Worm (Caenorhabditis elegans) whole organism, young adult: Measurements from ENCODE around the gene elb-1.

Experiments used
- C06A6.2 ChIP-seq: fragments of 200-800 bp; sonication (Bioruptor generic); conservative IDR thresholded peaks from 2 replicates; pipeline ENCODE4 v1.3.6; 2022; ENCODE audit warnings: missing genetic modification characterization, missing compliant biosample characterization
- F39B2.1 ChIP-seq: fragments of 200-800 bp; sonication (Bioruptor generic); IDR thresholded peaks from 2 replicates; pipeline ENCODE4 v1.3.6; 2022; ENCODE audit warnings: missing genetic modification reagents, missing genetic modification characterization, missing compliant biosample characterization
- F55B11.4 ChIP-seq: sonication (generic microtip); optimal IDR thresholded peaks from 2 replicates; lab custom pipeline; 2016; ENCODE audit warnings: missing compliant biosample characterization, missing genetic modification characterization, borderline replicate concordance; ENCODE audit not compliant: insufficient read depth
- F57A8.1 ChIP-seq: fragments of 200-800 bp; sonication (Bioruptor generic); optimal IDR thresholded peaks from 2 replicates; lab custom pipeline; 2018; ENCODE audit warnings: mild to moderate bottlenecking, missing genetic modification characterization, moderate library complexity, missing compliant biosample characterization
- K11D2.4 ChIP-seq: fragments of 200-800 bp; sonication (Bioruptor generic); IDR thresholded peaks from 2 replicates; pipeline ENCODE4 v1.3.6; 2022; ENCODE audit warnings: missing genetic modification reagents, missing genetic modification characterization, missing compliant biosample characterization
- K12H6.12 ChIP-seq: fragments of 200-800 bp; sonication (Bioruptor generic); optimal IDR thresholded peaks from 2 replicates; lab custom pipeline; 2018; ENCODE audit warnings: mild to moderate bottlenecking, missing genetic modification characterization, missing compliant biosample characterization
- Y53F4B.3 ChIP-seq: fragments of 200-800 bp; sonication (Bioruptor generic); IDR thresholded peaks from 2 replicates; pipeline ENCODE4 v1.3.6; 2022; ENCODE audit warnings: missing genetic modification reagents, missing genetic modification characterization, missing compliant biosample characterization
- Y95B8A.8 ChIP-seq: fragments of 200-800 bp; sonication (Bioruptor generic); IDR thresholded peaks from 2 replicates; pipeline ENCODE4 v1.3.6; 2022; ENCODE audit warnings: missing genetic modification reagents, missing genetic modification characterization, missing compliant biosample characterization
- ZK185.1 ChIP-seq: sonication (generic microtip); optimal IDR thresholded peaks from 2 replicates; lab custom pipeline; 2016; ENCODE audit warnings: mild to moderate bottlenecking, missing genetic modification characterization, missing compliant biosample characterization; ENCODE audit not compliant: poor library complexity, severe bottlenecking
- ama-1 ChIP-seq, 3 experiments: fragments of 150-350 bp in 1 of 3; sonication (generic microtip) in 2 of 3; optimal IDR thresholded peaks; 2 replicates each; lab custom pipeline; 2014 to 2018; ENCODE audit warnings: missing biosample characterization in 2 of 3, missing genetic modification characterization in 2 of 3, missing genetic modification reagents in 2 of 3
- atf-7 ChIP-seq: sonication (generic microtip); optimal IDR thresholded peaks from 2 replicates; lab custom pipeline; 2017; ENCODE audit warnings: mild to moderate bottlenecking, missing genetic modification characterization, missing compliant biosample characterization
- attf-3 ChIP-seq: fragments of 200-800 bp; sonication (Bioruptor generic); conservative IDR thresholded peaks from 2 replicates; pipeline ENCODE4 v1.3.6; 2022; ENCODE audit warnings: missing genetic modification reagents, missing genetic modification characterization, missing compliant biosample characterization
- attf-6 ChIP-seq: fragments of 200-800 bp; sonication (Bioruptor generic); IDR thresholded peaks from 2 replicates; pipeline ENCODE4 v1.3.6; 2022; ENCODE audit warnings: missing genetic modification reagents, missing genetic modification characterization, missing compliant biosample characterization
- cebp-1 ChIP-seq, 2 experiments: fragments of 200-800 bp in 1 of 2; sonication (Bioruptor generic) in 1 of 2; sonication (generic microtip) in 1 of 2; IDR thresholded peaks in 1 of 2; optimal IDR thresholded peaks in 1 of 2; 2 replicates each; pipeline versions ENCODE4 v1.3.6 to Lab custom; 2017 to 2022; ENCODE audit warnings: missing compliant biosample characterization in 2 of 2, missing genetic modification characterization in 2 of 2, mild to moderate bottlenecking in 1 of 2, missing genetic modification reagents in 1 of 2, moderate library complexity in 1 of 2
- ceh-100 ChIP-seq: fragments of 200-800 bp; sonication (Bioruptor generic); IDR thresholded peaks from 2 replicates; pipeline ENCODE4 v1.3.6; 2022; ENCODE audit warnings: missing genetic modification reagents, missing genetic modification characterization, missing compliant biosample characterization
- ceh-27 ChIP-seq: fragments of 200-800 bp; sonication (Bioruptor generic); optimal IDR thresholded peaks from 2 replicates; lab custom pipeline; 2018; ENCODE audit warnings: mild to moderate bottlenecking, missing genetic modification characterization, moderate library complexity, missing compliant biosample characterization
- ceh-40 ChIP-seq: fragments of 200-800 bp; sonication (Bioruptor generic); IDR thresholded peaks from 2 replicates; pipeline ENCODE4 v1.3.6; 2022; ENCODE audit warnings: missing genetic modification characterization, missing compliant biosample characterization
- dpl-1 ChIP-seq: fragments of 150-350 bp; optimal IDR thresholded peaks from 2 replicates; lab custom pipeline; 2014; ENCODE audit warnings: missing biosample characterization, missing genetic modification reagents, missing genetic modification characterization
- efl-1 ChIP-seq: fragments of 150-350 bp; optimal IDR thresholded peaks from 2 replicates; lab custom pipeline; 2014; ENCODE audit warnings: missing biosample characterization, missing genetic modification reagents, missing genetic modification characterization
- fkh-3 ChIP-seq: sonication (generic microtip); optimal IDR thresholded peaks from 2 replicates; lab custom pipeline; 2016; ENCODE audit warnings: mild to moderate bottlenecking, missing genetic modification characterization, missing compliant biosample characterization
- hmg-1.2 ChIP-seq: fragments of 200-800 bp; sonication (Bioruptor generic); IDR thresholded peaks from 2 replicates; pipeline ENCODE4 v1.3.6; 2022; ENCODE audit warnings: missing genetic modification reagents, missing genetic modification characterization, missing compliant biosample characterization
- hrde-1 ChIP-seq: sonication (generic microtip); optimal IDR thresholded peaks from 2 replicates; lab custom pipeline; 2016; ENCODE audit warnings: missing genetic modification characterization, mild to moderate bottlenecking, missing compliant biosample characterization, moderate library complexity, missing genotype, missing genetic modification reagents, borderline replicate concordance
- let-526 ChIP-seq: fragments of 200-800 bp; sonication (Bioruptor generic); IDR thresholded peaks from 2 replicates; pipeline ENCODE4 v1.3.6; 2022; ENCODE audit warnings: missing genetic modification reagents, missing genetic modification characterization, missing compliant biosample characterization
- lin-26 ChIP-seq: fragments of 200-800 bp; sonication (Bioruptor generic); IDR thresholded peaks from 2 replicates; pipeline ENCODE4 v1.3.6; 2022; ENCODE audit warnings: missing genetic modification reagents, missing genetic modification characterization, missing compliant biosample characterization
- lin-35 ChIP-seq, 3 experiments: fragments of 150-350 bp in 2 of 3; sonication (generic microtip) in 1 of 3; optimal IDR thresholded peaks; 2 replicates each; lab custom pipeline; 2014 to 2018; ENCODE audit warnings: missing biosample characterization in 3 of 3, missing genetic modification characterization in 3 of 3, missing genetic modification reagents in 3 of 3
- lsl-1 ChIP-seq: fragments of 200-800 bp; sonication (Bioruptor generic); optimal IDR thresholded peaks from 2 replicates; lab custom pipeline; 2018; ENCODE audit warnings: mild to moderate bottlenecking, missing genetic modification characterization, moderate library complexity, missing compliant biosample characterization
- madf-3 ChIP-seq: fragments of 200-800 bp; sonication (Bioruptor generic); IDR thresholded peaks from 2 replicates; pipeline ENCODE4 v1.3.6; 2022; ENCODE audit warnings: missing genetic modification reagents, missing genetic modification characterization, missing compliant biosample characterization
- mcd-1 ChIP-seq: fragments of 200-800 bp; sonication (Bioruptor generic); IDR thresholded peaks from 2 replicates; pipeline ENCODE4 v1.3.6; 2022; ENCODE audit warnings: missing genetic modification reagents, missing genetic modification characterization, missing compliant biosample characterization
- nhr-90 ChIP-seq: sonication (generic microtip); optimal IDR thresholded peaks from 2 replicates; lab custom pipeline; 2016; ENCODE audit warnings: missing genotype, mild to moderate bottlenecking, missing genetic modification characterization, missing compliant biosample characterization
- rcor-1 ChIP-seq: fragments of 200-800 bp; sonication (Bioruptor generic); IDR thresholded peaks from 2 replicates; pipeline ENCODE4 v1.3.6; 2022; ENCODE audit warnings: missing genetic modification reagents, missing genetic modification characterization, missing compliant biosample characterization
- rec-8 ChIP-seq, 2 experiments: sonication (generic microtip); optimal IDR thresholded peaks; 2 replicates each; lab custom pipeline; 2016; ENCODE audit warnings: mild to moderate bottlenecking in 2 of 2, missing genetic modification characterization in 2 of 2, missing genetic modification reagents in 2 of 2, missing genotype in 2 of 2, missing biosample characterization in 1 of 2, missing compliant biosample characterization in 1 of 2, moderate library complexity in 1 of 2
- rpc-1 ChIP-seq, 2 experiments: fragments of 150-350 bp in 1 of 2; sonication (generic microtip) in 1 of 2; optimal IDR thresholded peaks; 2 replicates each; lab custom pipeline; 2014 to 2018; ENCODE audit warnings: missing biosample characterization in 1 of 2, missing genetic modification characterization in 1 of 2, missing genetic modification reagents in 1 of 2, missing genotype in 1 of 2
- snpc-4 ChIP-seq, 5 experiments: fragments of 150-350 bp in 1 of 5; sonication (generic microtip) in 4 of 5; optimal IDR thresholded peaks; 2 replicates each; lab custom pipeline; 2014 to 2018; ENCODE audit warnings: missing genetic modification characterization in 5 of 5, missing biosample characterization in 3 of 5, antibody characterized with exemption in 2 of 5, mild to moderate bottlenecking in 2 of 5, missing compliant biosample characterization in 2 of 5, missing genotype in 2 of 5, moderate library complexity in 2 of 5, missing genetic modification reagents in 1 of 5
- somi-1 ChIP-seq: fragments of 200-800 bp; sonication (Bioruptor generic); optimal IDR thresholded peaks from 2 replicates; lab custom pipeline; 2018; ENCODE audit warnings: mild to moderate bottlenecking, missing genetic modification characterization, missing compliant biosample characterization
- sptf-2 ChIP-seq: fragments of 200-800 bp; sonication (Bioruptor generic); optimal IDR thresholded peaks from 2 replicates; lab custom pipeline; 2018; ENCODE audit warnings: mild to moderate bottlenecking, missing genetic modification characterization, missing compliant biosample characterization
- tbx-9 ChIP-seq: sonication (generic microtip); optimal IDR thresholded peaks from 2 replicates; lab custom pipeline; 2016; ENCODE audit warnings: borderline replicate concordance, missing genetic modification characterization, inconsistent platforms, missing compliant biosample characterization
- ztf-25 ChIP-seq: fragments of 200-800 bp; sonication (Bioruptor generic); IDR thresholded peaks from 2 replicates; pipeline ENCODE4 v1.3.6; 2022; ENCODE audit warnings: missing genetic modification reagents, missing genetic modification characterization, missing compliant biosample characterization
- ztf-26 ChIP-seq: sonication (generic microtip); optimal IDR thresholded peaks from 2 replicates; lab custom pipeline; 2017; ENCODE audit warnings: missing genetic modification characterization, missing compliant biosample characterization
- ztf-3 ChIP-seq: fragments of 200-800 bp; sonication (Bioruptor generic); optimal IDR thresholded peaks from 2 replicates; lab custom pipeline; 2018; ENCODE audit warnings: mild to moderate bottlenecking, missing genetic modification characterization, missing compliant biosample characterization
- ztf-6 ChIP-seq: fragments of 200-800 bp; sonication (Bioruptor generic); IDR thresholded peaks from 2 replicates; pipeline ENCODE4 v1.3.6; 2022; ENCODE audit warnings: missing genetic modification reagents, missing genetic modification characterization, missing compliant biosample characterization

Gene elb-1

ce11 chrIII:11746718-11747117 is 27.5 kb upstream of the elb-1 start, which contains the start of gene mrt-2 (continued):
- TF ChIP-seq ceh-40 (no peak), F57A8.1 (no peak), lin-35 (GFP tag; optimal IDR thresholded peaks at IDR 0.05; lab: Kevin White, UChicago) (peak in 2 of 3 experiments; percentile 35 to 86), tbx-9 (tag; lab: Kevin White, UChicago) (no peak), lsl-1 (GFP tag; lab: Kevin White, UChicago) (peak; percentile 12), ceh-100 (peak; percentile 57; the same call in 1 of the 2 replicates), ztf-6 (GFP tag; lab: Robert Waterston, UW) (no peak), nhr-90 (tag; lab: Kevin White, UChicago) (no peak), rcor-1 (GFP tag; lab: Robert Waterston, UW) (peak; percentile 76), K11D2.4 (GFP tag; lab: Robert Waterston, UW) (no peak), dpl-1 (GFP tag; lab: Kevin White, UChicago) (peak; percentile 55), K12H6.12 (tag; lab: Kevin White, UChicago) (peak; percentile 42), lin-26 (no peak), rec-8 (tag; optimal IDR thresholded peaks at IDR 0.05; lab: Kevin White, UChicago) (peak in 1 of 2 experiments; percentile 18), efl-1 (peak; percentile 56), attf-6 (no peak), fkh-3 (tag; lab: Kevin White, UChicago) (no peak), Y95B8A.8 (GFP tag; lab: Robert Waterston, UW) (no peak), ceh-27 (GFP tag; lab: Kevin White, UChicago) (peak; percentile 73), hrde-1 (tag; lab: Kevin White, UChicago) (no peak)

ce11 chrIII:11742191-11742590 is 22.9 kb upstream of the elb-1 start:
- TF ChIP-seq Y53F4B.3 (GFP tag; lab: Robert Waterston, UW) (no peak), F39B2.1 (GFP tag; lab: Robert Waterston, UW) (no peak), ztf-25 (GFP tag; lab: Robert Waterston, UW) (no peak), hmg-1.2 (no peak)

DNA sequence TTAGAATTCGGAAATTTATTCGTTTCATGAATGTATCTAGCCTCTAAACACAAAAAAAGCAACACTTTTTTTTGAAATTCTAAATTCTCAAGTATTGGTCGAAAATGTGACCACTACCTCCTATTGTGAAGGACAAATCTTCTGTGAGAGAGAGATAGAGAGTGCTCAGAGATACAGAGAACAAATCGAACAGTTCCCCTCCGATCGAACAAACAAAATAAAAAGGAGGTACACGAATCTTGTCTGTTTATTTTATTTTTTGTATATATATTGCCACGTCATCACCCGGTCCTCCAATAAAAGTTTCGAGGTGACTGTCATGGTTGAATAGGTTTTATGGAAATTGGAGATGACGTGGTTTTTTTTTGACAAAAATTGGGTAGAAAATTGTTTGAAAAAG is 21.6 kb upstream of the elb-1 start:
- TF ChIP-seq let-526 (GFP tag; lab: Robert Waterston, UW) (no peak), ZK185.1 (tag; lab: Kevin White, UChicago) (no peak), lsl-1 (GFP tag; lab: Kevin White, UChicago) (no peak), rpc-1 (optimal IDR thresholded peaks at IDR 0.05; lab: Kevin White, UChicago) (no peak), rpc-1 (tag; optimal IDR thresholded peaks at IDR 0.05; lab: Kevin White, UChicago) (no peak), ceh-27 (GFP tag; lab: Kevin White, UChicago) (no peak), ztf-3 (GFP tag; lab: Kevin White, UChicago) (no peak), sptf-2 (GFP tag; lab: Kevin White, UChicago) (no peak), F55B11.4 (tag; lab: Kevin White, UChicago) (no peak), ama-1 (optimal IDR thresholded peaks at IDR 0.05; lab: Kevin White, UChicago) (no peak), ama-1 (GFP tag; optimal IDR thresholded peaks at IDR 0.05; lab: Kevin White, UChicago) (no peak)

- TF ChIP-seq cebp-1 (GFP tag; IDR thresholded peaks at IDR 0.05; lab: Robert Waterston, UW) (no peak), cebp-1 (tag; optimal IDR thresholded peaks at IDR 0.05; lab: Kevin White, UChicago) (peak; percentile 66), lin-26 (peak; percentile 63; the same call in 1 of the 2 replicates), attf-3 (no peak), lin-35 (GFP tag; optimal IDR thresholded peaks at IDR 0.05; lab: Kevin White, UChicago) (peak in 1 of 3 experiments; percentile 53), K12H6.12 (tag; lab: Kevin White, UChicago) (peak; percentile 45), mcd-1 (GFP tag; lab: Robert Waterston, UW) (peak; percentile 9; the same call in 1 of the 2 replicates), rec-8 (tag; optimal IDR thresholded peaks at IDR 0.05; lab: Kevin White, UChicago) (no peak), madf-3 (GFP tag; lab: Robert Waterston, UW) (no peak), hmg-1.2 (peak; percentile 42; the same call in 1 of the 2 replicates), atf-7 (tag; lab: Kevin White, UChicago) (peak; percentile 32), F55B11.4 (tag; lab: Kevin White, UChicago) (no peak), snpc-4 (GFP tag; optimal IDR thresholded peaks at IDR 0.05; lab: Kevin White, UChicago) (no peak), snpc-4 (tag; optimal IDR thresholded peaks at IDR 0.05; lab: Kevin White, UChicago) (peak in 1 of 4 experiments; percentile 0), somi-1 (GFP tag; lab: Kevin White, UChicago) (peak; percentile 80), ztf-26 (peak; percentile 65), C06A6.2 (GFP tag; lab: Robert Waterston, UW) (0 out of 2 replicates have a peak, but pooled peaks have one; percentile 22)
Measured at ce11 chrIII:11738482-11738881, 19.2 kb upstream of the elb-1 start.
